Worm (Caenorhabditis elegans): ENCODE results near the gene tag-294.

The tag-294 gene

DNA sequence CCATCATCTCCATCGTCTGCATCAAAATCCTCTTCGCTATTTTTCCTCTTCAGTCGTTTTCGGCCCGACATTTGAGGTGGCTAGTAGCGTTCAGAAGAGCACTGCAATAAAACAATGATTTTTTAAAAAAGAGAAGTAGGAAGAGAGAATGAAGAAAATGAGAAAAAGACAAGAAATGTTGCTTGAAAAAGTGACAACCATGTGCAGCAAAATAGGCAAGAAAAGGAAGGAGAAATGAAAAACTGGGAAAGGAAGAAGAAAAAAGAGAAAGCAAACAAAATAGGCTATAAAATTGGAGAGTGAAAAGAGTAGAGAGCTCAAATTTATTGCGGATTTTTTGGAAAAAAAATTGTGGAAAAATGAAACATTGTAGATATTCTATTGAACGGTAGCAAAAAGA, at the start of gene tag-294:
Gene tag-294 (minus strand): TSS at position 101 of the 400 bp plus-strand sequence.
- TF ChIP-seq hmg-1.2 (GFP tag; IDR thresholded peaks at IDR 0.05) (no peak), ztf-28 (GFP tag; IDR thresholded peaks at IDR 0.05) (no peak), ztf-25 (GFP tag; IDR thresholded peaks at IDR 0.05) (no peak), cebp-1 (GFP tag; IDR thresholded peaks at IDR 0.05) (no peak), cebp-1 (tag; optimal IDR thresholded peaks at IDR 0.05) (no peak), nhr-120 (GFP tag; IDR thresholded peaks at IDR 0.05) (no peak), bed-2 (GFP tag; IDR thresholded peaks at IDR 0.05) (no peak), cebp-2 (GFP tag; IDR thresholded peaks at IDR 0.05) (no peak), mel-28 (tag; optimal IDR thresholded peaks at IDR 0.05; ENCODE audit: borderline replicate concordance) (no peak), unc-62 (GFP tag; optimal IDR thresholded peaks at IDR 0.05) (no peak), hmg-20 (GFP tag; IDR thresholded peaks at IDR 0.05) (no peak), aptf-3 (GFP tag; IDR thresholded peaks at IDR 0.05) (no peak), attf-6 (GFP tag; IDR thresholded peaks at IDR 0.05) (no peak), ztf-6 (GFP tag; IDR thresholded peaks at IDR 0.05) (no peak)

ce11 chrX:5811997-5812562, 48.9 kb upstream of the tag-294 start:
- TF ChIP-seq lir-1 (GFP tag; conservative IDR thresholded peaks at IDR 0.05) (no peak), chd-7 (tag; optimal IDR thresholded peaks at IDR 0.05) (peak; percentile 42), F52B5.7 (tag; optimal IDR thresholded peaks at IDR 0.05) (no peak), mxl-1 (tag; optimal IDR thresholded peaks at IDR 0.05) (no peak), T07F8.4 (tag; optimal IDR thresholded peaks at IDR 0.05) (no peak), aptf-2 (GFP tag; conservative IDR thresholded peaks at IDR 0.05) (no peak), fkh-3 (tag; optimal IDR thresholded peaks at IDR 0.05) (no peak), him-1 (tag; optimal IDR thresholded peaks at IDR 0.05) (no peak), B0035.1 (tag; optimal IDR thresholded peaks at IDR 0.05) (no peak), ZK185.1 (tag; optimal IDR thresholded peaks at IDR 0.05; ENCODE audit: poor library complexity, severe bottlenecking) (no peak), ama-1 (optimal IDR thresholded peaks at IDR 0.05) (no peak), ama-1 (GFP tag; optimal IDR thresholded peaks at IDR 0.05) (no peak), unc-130 (GFP tag; optimal IDR thresholded peaks at IDR 0.05) (no peak), sea-2 (GFP tag; IDR thresholded peaks at IDR 0.05) (no peak), cebp-1 (GFP tag; IDR thresholded peaks at IDR 0.05) (no peak), cebp-1 (tag; optimal IDR thresholded peaks at IDR 0.05) (no peak), bed-1 (GFP tag; IDR thresholded peaks at IDR 0.05) (no peak), Y53G8AR.9 (GFP tag; conservative IDR thresholded peaks at IDR 0.05) (no peak), lin-40 (tag; optimal IDR thresholded peaks at IDR 0.05) (peak; percentile 17), mes-4 (tag; optimal IDR thresholded peaks at IDR 0.05) (no peak), mcd-1 (GFP tag; IDR thresholded peaks at IDR 0.05) (no peak; the same call in 1 of the 2 replicates), tbp1 (GFP tag; optimal IDR thresholded peaks at IDR 0.05) (no peak), C17E4.6 (GFP tag; IDR thresholded peaks at IDR 0.05) (no peak), ceh-79 (tag; optimal IDR thresholded peaks at IDR 0.05) (no peak), nhr-179 (tag; optimal IDR thresholded peaks at IDR 0.05) (no peak), ztf-18 (tag; optimal IDR thresholded peaks at IDR 0.05) (no peak), tbx-9 (tag; optimal IDR thresholded peaks at IDR 0.05; ENCODE audit: borderline replicate concordance) (no peak), gei-17 (GFP tag; optimal IDR thresholded peaks at IDR 0.05) (no peak), lsy-27 (tag; optimal IDR thresholded peaks at IDR 0.05; ENCODE audit: borderline replicate concordance, insufficient read depth) (no peak), sptf-2 (GFP tag; optimal IDR thresholded peaks at IDR 0.05) (no peak), die-1 (tag; optimal IDR thresholded peaks at IDR 0.05) (no peak), pbrm-1 (GFP tag; IDR thresholded peaks at IDR 0.05) (no peak), ztf-22 (GFP tag; optimal IDR thresholded peaks at IDR 0.05) (no peak), Y53F4B.3 (GFP tag; IDR thresholded peaks at IDR 0.05) (no peak), let-526 (GFP tag; IDR thresholded peaks at IDR 0.05) (0 out of 2 replicates have a peak, but pooled peaks have one; percentile 15), hlh-26 (GFP tag; conservative IDR thresholded peaks at IDR 0.05) (no peak), ztf-3 (GFP tag; optimal IDR thresholded peaks at IDR 0.05) (no peak)
